Fruit fly (Drosophila melanogaster): Measurements from ENCODE around the gene RhoGAP92B.

Gene RhoGAP92B

dm6 chr3R:19890340-19890998, 14.5 kb upstream of the RhoGAP92B start, which contains the start of gene CG4733 (continued):
- TF ChIP-seq dmrt99B (tag; optimal IDR thresholded peaks at IDR 0.05): peak; percentile 0
- TF ChIP-seq CG13894 (tag; optimal IDR thresholded peaks at IDR 0.05): no peak
- TF ChIP-seq trh (GFP tag; optimal IDR thresholded peaks at IDR 0.05): no peak
- no peak for TF ChIP-seq Mad (GFP tag; optimal IDR thresholded peaks at IDR 0.05)
- peak in 1 of 2 experiments; percentile 14 for TF ChIP-seq Hr51 (GFP tag; optimal IDR thresholded peaks at IDR 0.05)
- peak; percentile 31 for TF ChIP-seq bcd (GFP tag; optimal IDR thresholded peaks at IDR 0.05)
- TF ChIP-seq amos (GFP tag; IDR thresholded peaks at IDR 0.05; ENCODE audit: partially characterized antibody): peak; percentile 22; the same call in 1 of the 2 replicates
- peak; percentile 44 for TF ChIP-seq CoRest (tag; optimal IDR thresholded peaks at IDR 0.05)
- no peak for TF ChIP-seq Ets97D (GFP tag; optimal IDR thresholded peaks at IDR 0.05)
- TF ChIP-seq ssp (GFP tag; IDR thresholded peaks at IDR 0.05): no peak
- TF ChIP-seq NfI (GFP tag; optimal IDR thresholded peaks at IDR 0.05): peak; percentile 8
- no peak for TF ChIP-seq Sry-δ (GFP tag; optimal IDR thresholded peaks at IDR 0.05)
- peak; percentile 49 for TF ChIP-seq Drgx (GFP tag; IDR thresholded peaks at IDR 0.05)
- peak; percentile 24 for TF ChIP-seq CG11504 (tag; optimal IDR thresholded peaks at IDR 0.05)
- peak; percentile 5 for TF ChIP-seq shn (GFP tag; optimal IDR thresholded peaks at IDR 0.05)
- TF ChIP-seq CG12391 (tag; optimal IDR thresholded peaks at IDR 0.05): peak; percentile 18
- TF ChIP-seq org-1 (GFP tag; optimal IDR thresholded peaks at IDR 0.05): no peak
- peak; percentile 23 for TF ChIP-seq CG13775 (GFP tag; optimal IDR thresholded peaks at IDR 0.05)
- no peak for TF ChIP-seq CG17385 (GFP tag; optimal IDR thresholded peaks at IDR 0.05)
- TF ChIP-seq CG1832 (GFP tag; optimal IDR thresholded peaks at IDR 0.05): no peak
- TF ChIP-seq CG2875 (GFP tag; optimal IDR thresholded peaks at IDR 0.05): no peak
- no peak for TF ChIP-seq TFAM (GFP tag; optimal IDR thresholded peaks at IDR 0.05)
- peak; percentile 38 for TF ChIP-seq Sox100B (GFP tag; optimal IDR thresholded peaks at IDR 0.05)
- no peak for TF ChIP-seq unc-4 (GFP tag; IDR thresholded peaks at IDR 0.05; ENCODE audit: partially characterized antibody)
- TF ChIP-seq Sin3A (optimal IDR thresholded peaks at IDR 0.05): no peak
- TF ChIP-seq CG4854 (GFP tag; optimal IDR thresholded peaks at IDR 0.05): no peak
- no peak for TF ChIP-seq sisA (GFP tag; IDR thresholded peaks at IDR 0.05)
- TF ChIP-seq pan (optimal IDR thresholded peaks at IDR 0.05): no peak
- no peak for TF ChIP-seq pan (GFP tag; optimal IDR thresholded peaks at IDR 0.05 in 1 of 2, IDR thresholded peaks at IDR 0.05 in 1 of 2)
- TF ChIP-seq PHDP (tag; optimal IDR thresholded peaks at IDR 0.05): peak; percentile 10
- peak; percentile 57; the same call in 2 of the 3 replicates for TF ChIP-seq zen2 (GFP tag; IDR thresholded peaks at IDR 0.05; ENCODE audit: partially characterized antibody)
- no peak for TF ChIP-seq CG12744 (GFP tag; optimal IDR thresholded peaks at IDR 0.05)
- TF ChIP-seq CG6791 (GFP tag; IDR thresholded peaks at IDR 0.05; ENCODE audit: partially characterized antibody): peak; percentile 27; the same call in 1 of the 3 replicates
- peak; percentile 5 for TF ChIP-seq Nf-YB (GFP tag; optimal IDR thresholded peaks at IDR 0.05)
- peak; percentile 1 for TF ChIP-seq Chrac-16 (GFP tag; optimal IDR thresholded peaks at IDR 0.05)
- no peak for TF ChIP-seq CG14860 (GFP tag; IDR thresholded peaks at IDR 0.05; ENCODE audit: partially characterized antibody)
- TF ChIP-seq cas (GFP tag; IDR thresholded peaks at IDR 0.05): 0 out of 2 replicates have a peak, but pooled peaks have one; percentile 23
- no peak for TF ChIP-seq jigr1 (GFP tag; IDR thresholded peaks at IDR 0.05)
- peak; percentile 15; the same call in 1 of the 3 replicates for TF ChIP-seq z (GFP tag; IDR thresholded peaks at IDR 0.05)
- no peak for TF ChIP-seq eve (GFP tag; optimal IDR thresholded peaks at IDR 0.05)
- TF ChIP-seq CG2120 (GFP tag; optimal IDR thresholded peaks at IDR 0.05): peak; percentile 32
- no peak for TF ChIP-seq CG15479 (GFP tag; optimal IDR thresholded peaks at IDR 0.05)
- no peak for TF ChIP-seq Taf1 (GFP tag; IDR thresholded peaks at IDR 0.05)
- TF ChIP-seq HHEX (GFP tag; optimal IDR thresholded peaks at IDR 0.05): peak; percentile 30
- no peak for TF ChIP-seq hth (optimal IDR thresholded peaks at IDR 0.05)
- TF ChIP-seq Side (GFP tag; optimal IDR thresholded peaks at IDR 0.05): no peak
- TF ChIP-seq CG13424 (tag; optimal IDR thresholded peaks at IDR 0.05): peak; percentile 26
- peak; percentile 31 for TF ChIP-seq CG30403 (GFP tag; optimal IDR thresholded peaks at IDR 0.05)
- TF ChIP-seq tll (GFP tag; optimal IDR thresholded peaks at IDR 0.05): no peak

All from whole organism, embryonic.